Fruit fly (Drosophila melanogaster) whole organism, wandering third instar larva: ENCODE data around the gene CG15535.

Experiments
- Dfd ChIP-seq: fragments of >200 bp; optimal IDR thresholded peaks from 2 replicates; lab custom pipeline; 2017; ENCODE audit warnings: missing biosample characterization, missing genetic modification characterization
- HLH106 ChIP-seq: fragments of 200-800 bp; optimal IDR thresholded peaks from 3 replicates; lab custom pipeline; 2019; ENCODE audit warnings: missing biosample characterization, mild to moderate bottlenecking, missing genetic modification characterization, moderate library complexity
- Hr78 ChIP-seq: fragments of >200 bp; optimal IDR thresholded peaks from 2 replicates; lab custom pipeline; 2017; ENCODE audit warnings: missing biosample characterization, missing genetic modification characterization
- Hr83 ChIP-seq: fragments of 200-300 bp; sonication (Bioruptor generic); optimal IDR thresholded peaks from 2 replicates; lab custom pipeline; 2016; ENCODE audit warnings: missing biosample characterization, mild to moderate bottlenecking, missing genetic modification characterization, moderate library complexity; ENCODE audit not compliant: poor library complexity, severe bottlenecking
- Jra ChIP-seq: sonication (Bioruptor generic); optimal IDR thresholded peaks from 2 replicates; lab custom pipeline; 2016; ENCODE audit warnings: missing biosample characterization, missing genetic modification characterization
- Myc ChIP-seq: fragments of >200 bp; optimal IDR thresholded peaks from 2 replicates; lab custom pipeline; 2017
- Sp1 ChIP-seq: fragments of 200-800 bp; sonication (Bioruptor generic); optimal IDR thresholded peaks from 3 replicates; lab custom pipeline; 2019; ENCODE audit warnings: missing biosample characterization, mild to moderate bottlenecking, missing genetic modification characterization, moderate library complexity
- ey ChIP-seq: fragments of 200-800 bp; sonication (Bioruptor generic); optimal IDR thresholded peaks from 2 replicates; lab custom pipeline; 2016; ENCODE audit warnings: missing biosample characterization, missing genetic modification characterization
- fru ChIP-seq: fragments of 200-800 bp; sonication (Bioruptor generic); optimal IDR thresholded peaks from 3 replicates; lab custom pipeline; 2016; ENCODE audit warnings: missing biosample characterization, mild to moderate bottlenecking, missing genetic modification characterization
- lola ChIP-seq: fragments of >200 bp; optimal IDR thresholded peaks from 2 replicates; lab custom pipeline; 2017; ENCODE audit warnings: missing biosample characterization, missing genetic modification characterization
- pan ChIP-seq: fragments of >200 bp; optimal IDR thresholded peaks from 2 replicates; lab custom pipeline; 2017
- psq ChIP-seq: fragments of 200-800 bp; sonication (Bioruptor generic); optimal IDR thresholded peaks from 3 replicates; lab custom pipeline; 2017; ENCODE audit warnings: missing biosample characterization, mild to moderate bottlenecking, missing genetic modification characterization, moderate library complexity
- rgr ChIP-seq: fragments of 200-800 bp; sonication (Bioruptor generic); optimal IDR thresholded peaks from 3 replicates; lab custom pipeline; 2016; ENCODE audit warnings: missing biosample characterization, mild to moderate bottlenecking, missing genetic modification characterization

DNA sequence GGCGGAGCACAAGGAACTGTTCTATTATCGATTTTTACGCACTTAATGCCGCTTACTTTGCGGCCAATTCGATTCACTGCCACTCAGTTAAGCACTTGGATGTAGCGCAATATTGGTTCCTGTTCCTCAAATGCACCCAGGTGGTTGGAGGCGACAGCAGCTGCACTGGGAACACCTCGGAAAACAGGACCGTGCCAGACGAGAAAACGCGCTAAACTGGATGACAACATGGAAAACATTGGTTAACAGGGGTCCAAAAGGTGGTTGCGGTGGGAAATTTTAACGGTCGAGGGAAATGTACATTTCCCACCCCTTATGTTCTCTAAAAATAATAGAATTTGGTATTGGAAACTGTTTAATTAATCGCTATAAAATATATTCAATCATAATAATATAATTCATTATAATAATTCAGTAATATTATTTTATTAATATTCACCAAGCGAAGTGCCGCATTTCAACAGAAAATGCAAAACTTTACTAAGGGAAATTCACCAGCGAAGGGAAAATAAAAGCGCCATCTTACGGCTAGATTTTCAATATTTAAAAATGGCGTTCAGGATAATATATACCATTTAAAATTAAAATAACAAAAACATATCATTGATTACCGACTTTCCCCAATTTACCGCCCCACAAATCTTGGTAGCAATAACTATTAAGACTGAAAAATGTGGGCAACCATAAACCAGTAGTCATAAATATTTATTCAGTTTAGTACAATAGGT, 32.3 kb upstream of the CG15535 start, which contains the start of gene aralar1:
- TF ChIP-seq Dfd (GFP tag; lab: Kevin White, UChicago) (no peak), Jra (no peak), Hr83 (GFP tag; lab: Kevin White, UChicago) (no peak), fru (GFP tag; lab: Kevin White, UChicago) (no peak), Sp1 (no peak), pan (lab: Kevin White, UChicago) (no peak), psq (GFP tag; lab: Kevin White, UChicago) (no peak), ey (GFP tag; lab: Kevin White, UChicago) (no peak), HLH106 (tag; lab: Kevin White, UChicago) (no peak), Hr78 (GFP tag; lab: Kevin White, UChicago) (no peak), lola (GFP tag; lab: Kevin White, UChicago) (no peak), rgr (no peak), Myc (lab: Kevin White, UChicago) (no peak)
